Fruit fly (Drosophila melanogaster) whole organism, adult: Measurements from ENCODE around the gene CG7191.

Experiments used
- CG11617 ChIP-seq: fragments of 200-800 bp; sonication (Bioruptor generic); optimal IDR thresholded peaks from 2 replicates; lab custom pipeline; 2017; ENCODE audit warnings: mild to moderate bottlenecking, missing biosample characterization, missing genetic modification reagents, missing genetic modification characterization
- CG12768 ChIP-seq: fragments of 200-800 bp; sonication (Bioruptor generic); optimal IDR thresholded peaks from 2 replicates; lab custom pipeline; 2017; ENCODE audit warnings: missing biosample characterization, missing genetic modification characterization, mild to moderate bottlenecking, moderate library complexity, missing genetic modification reagents
- CG14711 ChIP-seq: fragments of 200-800 bp; sonication (Bioruptor generic); optimal IDR thresholded peaks from 2 replicates; lab custom pipeline; 2018; ENCODE audit warnings: missing biosample characterization, mild to moderate bottlenecking, missing genetic modification characterization, moderate library complexity
- CG1620 ChIP-seq: fragments of 200-800 bp; sonication (Bioruptor generic); optimal IDR thresholded peaks from 2 replicates; lab custom pipeline; 2016; ENCODE audit warnings: missing biosample characterization, missing genetic modification characterization
- CG33017 ChIP-seq: fragments of 200-800 bp; sonication (Bioruptor generic); optimal IDR thresholded peaks from 2 replicates; lab custom pipeline; 2018; ENCODE audit warnings: missing biosample characterization, mild to moderate bottlenecking, missing genetic modification characterization, moderate library complexity
- CG5204 ChIP-seq: fragments of 200-800 bp; sonication (Bioruptor generic); optimal IDR thresholded peaks from 2 replicates; lab custom pipeline; 2016; ENCODE audit warnings: missing biosample characterization, missing genetic modification characterization
- CG7045 ChIP-seq: fragments of 200-800 bp; sonication (Bioruptor generic); optimal IDR thresholded peaks from 2 replicates; lab custom pipeline; 2017; ENCODE audit warnings: missing biosample characterization, mild to moderate bottlenecking, missing genetic modification characterization
- CG7101 ChIP-seq: fragments of 200-800 bp; sonication (Bioruptor generic); optimal IDR thresholded peaks from 2 replicates; lab custom pipeline; 2018; ENCODE audit warnings: missing biosample characterization, mild to moderate bottlenecking, missing genetic modification characterization, moderate library complexity
- Clk ChIP-seq: fragments of 200-800 bp; sonication (Bioruptor generic); optimal IDR thresholded peaks from 2 replicates; lab custom pipeline; 2017; ENCODE audit warnings: missing biosample characterization, missing genetic modification characterization
- Crg-1 ChIP-seq: fragments of 200-800 bp; sonication (Bioruptor generic); optimal IDR thresholded peaks from 2 replicates; lab custom pipeline; 2016; ENCODE audit warnings: missing biosample characterization, missing genetic modification characterization
- Hr96 ChIP-seq: fragments of 200-800 bp; sonication (Bioruptor generic); optimal IDR thresholded peaks from 2 replicates; lab custom pipeline; 2016; ENCODE audit warnings: missing biosample characterization, missing genetic modification characterization
- Mnt ChIP-seq: fragments of 200-800 bp; sonication (Bioruptor generic); optimal IDR thresholded peaks from 2 replicates; lab custom pipeline; 2016; ENCODE audit warnings: missing biosample characterization, mild to moderate bottlenecking, missing genetic modification characterization
- bab1 ChIP-seq: fragments of 200-800 bp; sonication (Bioruptor generic); optimal IDR thresholded peaks from 3 replicates; lab custom pipeline; 2019; ENCODE audit warnings: missing biosample characterization, mild to moderate bottlenecking, missing genetic modification characterization, moderate library complexity
- cic ChIP-seq: fragments of 200-800 bp; sonication (Bioruptor generic); optimal IDR thresholded peaks from 2 replicates; lab custom pipeline; 2017; ENCODE audit warnings: missing biosample characterization, mild to moderate bottlenecking, missing genetic modification characterization, moderate library complexity
- cnc ChIP-seq, 2 experiments: fragments of >200 bp; optimal IDR thresholded peaks; 2 replicates each; lab custom pipeline; 2017
- kay ChIP-seq: fragments of 200-800 bp; sonication (Bioruptor generic); peaks from one replicate; lab custom pipeline; 2016; ENCODE audit warnings: missing biosample characterization, missing genetic modification characterization, borderline replicate concordance
- ovo ChIP-seq: fragments of 200-800 bp; sonication (Bioruptor generic); optimal IDR thresholded peaks from 2 replicates; lab custom pipeline; 2016; ENCODE audit warnings: missing biosample characterization, missing genetic modification characterization
- pad ChIP-seq: fragments of 200-800 bp; sonication (Bioruptor generic); optimal IDR thresholded peaks from 3 replicates; lab custom pipeline; 2017; ENCODE audit warnings: missing biosample characterization, missing genetic modification characterization, mild to moderate bottlenecking, moderate library complexity, missing genetic modification reagents
- tj ChIP-seq: fragments of 200-800 bp; sonication (Bioruptor generic); optimal IDR thresholded peaks from 3 replicates; lab custom pipeline; 2017; ENCODE audit warnings: missing biosample characterization, mild to moderate bottlenecking, missing genetic modification characterization, moderate library complexity
- toe ChIP-seq: fragments of 200-800 bp; sonication (Bioruptor generic); optimal IDR thresholded peaks from 2 replicates; lab custom pipeline; 2016; ENCODE audit warnings: missing biosample characterization, missing genetic modification characterization

CG7191 gene

dm6 chr2L:7741437-7741836, 26.0 kb upstream of the CG7191 start, which contains the start of gene Acp1:
TSS of gene Acp1 (minus strand) at chr2L:7741537.
- TF ChIP-seq CG14711 = no peak

DNA sequence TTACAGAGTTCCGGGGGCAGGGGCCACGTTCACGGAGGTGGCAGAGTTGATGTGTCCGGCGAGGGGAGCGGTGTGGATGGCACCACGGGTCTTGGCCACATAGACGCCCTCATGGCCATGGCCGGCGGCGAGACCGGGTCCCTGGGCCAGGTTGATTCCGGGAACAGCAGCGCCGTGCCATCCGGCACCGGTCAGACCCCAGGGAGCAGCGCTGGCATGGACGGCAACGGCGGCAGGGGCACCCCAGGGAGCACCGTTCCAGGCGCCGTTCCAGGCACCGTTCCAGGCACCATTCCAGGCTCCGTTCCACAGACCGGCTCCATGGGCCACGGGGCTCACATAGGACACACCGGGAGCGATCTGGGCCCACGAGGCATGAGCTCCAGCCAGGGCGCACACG, 23.2 kb upstream of the CG7191 start:
- TF ChIP-seq CG1620 (no peak), CG11617 (GFP tag; lab: Kevin White, UChicago) (no peak)

dm6 chr2L:7744739-7745138, 22.7 kb upstream of the CG7191 start, which contains the start of gene CG7214:
TSS of gene CG7214 (minus strand) at chr2L:7744839.
- TF ChIP-seq pad (GFP tag; lab: Kevin White, UChicago) (no peak), Crg-1 (GFP tag; lab: Kevin White, UChicago) (no peak), kay (no peak), CG11617 (GFP tag; lab: Kevin White, UChicago) (no peak), CG12768 (no peak), Hr96 (no peak), CG33017 (no peak), ovo (no peak), CG5204 (GFP tag; lab: Kevin White, UChicago) (no peak), bab1 (GFP tag; lab: Kevin White, UChicago) (no peak), Mnt (no peak)

dm6 chr2L:7746975-7747374, 20.5 kb upstream of the CG7191 start, which contains the start of gene ATPsynGL:
TSS of gene ATPsynGL (plus strand) at chr2L:7747275.
- TF ChIP-seq cnc (optimal IDR thresholded peaks at IDR 0.05; lab: Kevin White, UChicago) (no peak), pad (GFP tag; lab: Kevin White, UChicago) (no peak), cic (GFP tag; lab: Kevin White, UChicago) (no peak), CG1620 (no peak), CG14711 (no peak)

- TF ChIP-seq cnc (optimal IDR thresholded peaks at IDR 0.05; lab: Kevin White, UChicago) (no peak), CG14711 (no peak), Crg-1 (GFP tag; lab: Kevin White, UChicago) (no peak), pad (GFP tag; lab: Kevin White, UChicago) (no peak), CG7045 (GFP tag; lab: Kevin White, UChicago) (no peak), toe (GFP tag; lab: Kevin White, UChicago) (no peak), CG12768 (no peak), kay (no peak), ovo (no peak), Clk (GFP tag; lab: Kevin White, UChicago) (no peak), CG5204 (GFP tag; lab: Kevin White, UChicago) (no peak), cic (GFP tag; lab: Kevin White, UChicago) (no peak), CG33017 (no peak), tj (GFP tag; lab: Kevin White, UChicago) (no peak), CG1620 (no peak)
These were observed 16.7 kb upstream of the CG7191 start for dm6 chr2L:7750631-7751161.

DNA sequence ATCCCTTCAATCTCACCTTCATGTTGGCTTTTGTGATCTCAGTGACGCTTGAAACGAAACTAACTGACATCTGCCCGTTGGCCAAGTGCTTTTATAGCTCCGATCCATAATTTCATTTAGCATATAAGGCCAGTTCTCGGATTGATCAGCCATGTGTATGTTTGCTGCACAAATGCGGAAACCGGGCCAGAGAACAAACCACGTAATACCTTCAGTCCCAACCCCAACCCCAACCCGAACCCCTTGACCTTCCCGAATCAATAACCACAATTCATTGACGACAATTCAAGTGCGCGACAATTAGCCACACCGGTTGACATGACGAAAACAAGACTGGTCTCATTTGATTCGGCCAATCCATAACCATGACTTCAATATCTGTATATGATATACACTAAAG, 14.3 kb upstream of the CG7191 start, which contains the start of gene CG7203:
Gene CG7203, minus strand, starts transcription at position 101 of the 400 bp plus-strand sequence.
- TF ChIP-seq cnc (optimal IDR thresholded peaks at IDR 0.05; lab: Kevin White, UChicago) (no peak), Crg-1 (GFP tag; lab: Kevin White, UChicago) (no peak), kay (no peak), CG7045 (GFP tag; lab: Kevin White, UChicago) (no peak), toe (GFP tag; lab: Kevin White, UChicago) (no peak), cic (GFP tag; lab: Kevin White, UChicago) (no peak), pad (GFP tag; lab: Kevin White, UChicago) (no peak), bab1 (GFP tag; lab: Kevin White, UChicago) (no peak)

dm6 chr2L:7753874-7754273, 13.6 kb upstream of the CG7191 start, which contains the start of gene CG46025:
TSS of gene CG46025 (plus strand) at chr2L:7754174.
- TF ChIP-seq pad (GFP tag; lab: Kevin White, UChicago) = no peak
- no peak for TF ChIP-seq cnc (optimal IDR thresholded peaks at IDR 0.05; lab: Kevin White, UChicago)
- no peak for TF ChIP-seq CG5204 (GFP tag; lab: Kevin White, UChicago)
- TF ChIP-seq ovo = no peak
- no peak for TF ChIP-seq tj (GFP tag; lab: Kevin White, UChicago)
- TF ChIP-seq CG7045 (GFP tag; lab: Kevin White, UChicago) = no peak
- TF ChIP-seq bab1 (GFP tag; lab: Kevin White, UChicago) = no peak

DNA sequence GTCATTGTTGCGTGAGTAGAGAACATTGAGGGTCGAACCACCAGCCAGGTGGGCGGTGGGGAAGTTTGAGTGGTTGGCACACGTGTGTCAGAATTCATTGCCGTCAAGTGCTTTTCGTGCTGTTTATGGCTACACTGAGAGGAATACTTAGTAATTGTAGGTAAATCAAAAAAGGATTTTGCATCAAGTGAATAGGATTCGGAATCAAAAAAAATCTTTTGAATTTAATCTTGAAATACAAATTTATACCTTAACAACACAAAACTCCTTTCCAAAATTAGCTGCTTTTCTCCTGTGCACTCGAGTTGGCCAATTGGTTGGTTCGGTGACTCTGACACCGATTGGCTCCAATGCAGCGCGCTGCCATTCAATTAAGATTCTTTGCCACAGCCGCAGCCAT, 12.9 kb upstream of the CG7191 start:
- TF ChIP-seq CG12768 (no peak), CG7045 (GFP tag; lab: Kevin White, UChicago) (no peak), Mnt (no peak), Hr96 (no peak), pad (GFP tag; lab: Kevin White, UChicago) (no peak), CG7101 (tag; lab: Kevin White, UChicago) (no peak), CG11617 (GFP tag; lab: Kevin White, UChicago) (no peak), cnc (optimal IDR thresholded peaks at IDR 0.05; lab: Kevin White, UChicago) (no peak), kay (no peak)
